Fruit fly (Drosophila melanogaster) whole organism, prepupa: Measurements from ENCODE around the gene Gnmt.

Experiments
- CG10631 ChIP-seq: fragments of 200-800 bp; sonication (Bioruptor generic); optimal IDR thresholded peaks from 2 replicates; lab custom pipeline; 2016; ENCODE audit warnings: missing biosample characterization, missing genetic modification characterization
- CG11294 ChIP-seq: fragments of 200-800 bp; sonication (Bioruptor generic); IDR thresholded peaks from 2 replicates; pipeline ENCODE4 v1.3.6; 2022; ENCODE audit warnings: missing biosample characterization, missing genetic modification characterization
- CG11762 ChIP-seq: fragments of 200-800 bp; sonication (Bioruptor generic); optimal IDR thresholded peaks from 3 replicates; lab custom pipeline; 2016; ENCODE audit warnings: missing biosample characterization, missing genetic modification characterization; ENCODE audit not compliant: insufficient read depth
- CG15336 ChIP-seq: fragments of 200-800 bp; sonication (Bioruptor generic); IDR thresholded peaks from 2 replicates; pipeline ENCODE4 v1.3.6; 2022; ENCODE audit warnings: missing biosample characterization, missing genetic modification characterization
- CG3032 ChIP-seq: fragments of 200-800 bp; optimal IDR thresholded peaks from 2 replicates; lab custom pipeline; 2019; ENCODE audit warnings: missing biosample characterization, mild to moderate bottlenecking, missing genetic modification characterization, moderate library complexity
- CG31627 ChIP-seq: fragments of 200-800 bp; sonication (Bioruptor generic); optimal IDR thresholded peaks from 3 replicates; lab custom pipeline; 2016; ENCODE audit warnings: missing biosample characterization, missing genetic modification characterization
- CG32006 ChIP-seq: fragments of 200-800 bp; sonication (Bioruptor generic); optimal IDR thresholded peaks from 3 replicates; lab custom pipeline; 2017; ENCODE audit warnings: missing biosample characterization, mild to moderate bottlenecking, missing genetic modification characterization
- CG3919 ChIP-seq: fragments of 200-800 bp; sonication (Bioruptor generic); optimal IDR thresholded peaks from 3 replicates; lab custom pipeline; 2016; ENCODE audit warnings: missing biosample characterization, missing genetic modification characterization
- CG4318 ChIP-seq: fragments of 200-800 bp; sonication (Bioruptor generic); optimal IDR thresholded peaks from 3 replicates; lab custom pipeline; 2017; ENCODE audit warnings: missing biosample characterization, mild to moderate bottlenecking, missing genetic modification characterization
- CG6276 ChIP-seq: fragments of 200-800 bp; sonication (Bioruptor generic); optimal IDR thresholded peaks from 2 replicates; lab custom pipeline; 2017; ENCODE audit warnings: missing biosample characterization, mild to moderate bottlenecking, missing genetic modification characterization
- CG7368 ChIP-seq: fragments of 200-800 bp; sonication (Bioruptor generic); optimal IDR thresholded peaks from 3 replicates; lab custom pipeline; 2016; ENCODE audit warnings: missing biosample characterization, missing genetic modification characterization
- CG8119 ChIP-seq: fragments of 200-800 bp; sonication (Bioruptor generic); IDR thresholded peaks from 3 replicates; pipeline ENCODE4 v1.3.6; 2022; ENCODE audit warnings: missing biosample characterization, missing genetic modification characterization
- CG8319 ChIP-seq: fragments of 200-800 bp; sonication (Bioruptor generic); optimal IDR thresholded peaks from 3 replicates; lab custom pipeline; 2016; ENCODE audit warnings: missing biosample characterization, missing genetic modification characterization
- Eip75B ChIP-seq: fragments of 200-800 bp; sonication (Bioruptor generic); optimal IDR thresholded peaks from 3 replicates; lab custom pipeline; 2016; ENCODE audit warnings: missing biosample characterization, missing genetic modification characterization
- Eip78C ChIP-seq: fragments of 200-800 bp; sonication (Bioruptor generic); peaks from one replicate; lab custom pipeline; 2016; ENCODE audit warnings: missing biosample characterization, missing genetic modification characterization
- Eip93F ChIP-seq: fragments of 200-800 bp; sonication (Bioruptor generic); optimal IDR thresholded peaks from 2 replicates; lab custom pipeline; 2016; ENCODE audit warnings: missing biosample characterization, mild to moderate bottlenecking, missing genetic modification characterization
- Ets21C ChIP-seq: fragments of 200-800 bp; sonication (Bioruptor generic); optimal IDR thresholded peaks from 3 replicates; lab custom pipeline; 2016; ENCODE audit warnings: missing biosample characterization, missing genetic modification characterization
- Ets96B ChIP-seq: fragments of 200-800 bp; optimal IDR thresholded peaks from 2 replicates; lab custom pipeline; 2019; ENCODE audit warnings: missing biosample characterization, mild to moderate bottlenecking, missing genetic modification characterization, moderate library complexity
- Gug ChIP-seq: fragments of 200-800 bp; sonication (Bioruptor generic); IDR thresholded peaks from 2 replicates; pipeline ENCODE4 v1.3.6; 2022; ENCODE audit warnings: missing biosample characterization, missing genetic modification characterization
- Hr38 ChIP-seq: sonication (Bioruptor generic); optimal IDR thresholded peaks from 2 replicates; lab custom pipeline; 2016; ENCODE audit warnings: missing biosample characterization, missing genetic modification characterization
- Hr4 ChIP-seq: fragments of 200-800 bp; sonication (Bioruptor generic); optimal IDR thresholded peaks from 3 replicates; lab custom pipeline; 2016; ENCODE audit warnings: missing biosample characterization, missing genetic modification characterization
- Lpt ChIP-seq: fragments of 200-800 bp; sonication (Bioruptor generic); optimal IDR thresholded peaks from 3 replicates; lab custom pipeline; 2016; ENCODE audit warnings: missing biosample characterization, missing genetic modification characterization
- Smox ChIP-seq: fragments of 200-800 bp; sonication (Bioruptor generic); optimal IDR thresholded peaks from 3 replicates; lab custom pipeline; 2016; ENCODE audit warnings: missing biosample characterization, missing genetic modification characterization
- Sox102F ChIP-seq: fragments of 200-800 bp; sonication (Bioruptor generic); optimal IDR thresholded peaks from 2 replicates; lab custom pipeline; 2016; ENCODE audit warnings: missing biosample characterization, mild to moderate bottlenecking, missing genetic modification characterization
- Sox14 ChIP-seq: fragments of 200-800 bp; sonication (Bioruptor generic); optimal IDR thresholded peaks from 3 replicates; lab custom pipeline; 2016; ENCODE audit warnings: missing biosample characterization, missing genetic modification characterization
- acj6 ChIP-seq: fragments of 200-800 bp; sonication (Bioruptor generic); optimal IDR thresholded peaks from 3 replicates; lab custom pipeline; 2016; ENCODE audit warnings: missing biosample characterization, missing genetic modification characterization
- cyc ChIP-seq: fragments of 200-800 bp; sonication (Bioruptor generic); optimal IDR thresholded peaks from 3 replicates; lab custom pipeline; 2016; ENCODE audit warnings: missing biosample characterization, missing genetic modification characterization
- dac ChIP-seq: fragments of 200-800 bp; sonication (Bioruptor generic); optimal IDR thresholded peaks from 2 replicates; lab custom pipeline; 2017; ENCODE audit warnings: missing biosample characterization, mild to moderate bottlenecking, missing genetic modification characterization
- eg ChIP-seq: fragments of 200-800 bp; sonication (Bioruptor generic); IDR thresholded peaks from 3 replicates; pipeline ENCODE4 v1.3.6; 2022; ENCODE audit warnings: missing biosample characterization, missing genetic modification characterization
- esn ChIP-seq: fragments of 200-800 bp; sonication (Bioruptor generic); optimal IDR thresholded peaks from 2 replicates; lab custom pipeline; 2016; ENCODE audit warnings: missing biosample characterization, mild to moderate bottlenecking, missing genetic modification characterization, moderate library complexity
- fd59A ChIP-seq: fragments of 200-800 bp; sonication (Bioruptor generic); optimal IDR thresholded peaks from 2 replicates; lab custom pipeline; 2017; ENCODE audit warnings: missing biosample characterization, mild to moderate bottlenecking, missing genetic modification characterization, missing genetic modification reagents
- fd85E ChIP-seq: fragments of 200-800 bp; sonication (Bioruptor generic); optimal IDR thresholded peaks from 3 replicates; lab custom pipeline; 2016; ENCODE audit warnings: missing biosample characterization, missing genetic modification characterization
- fkh ChIP-seq: fragments of 200-800 bp; sonication (Bioruptor generic); optimal IDR thresholded peaks from 3 replicates; lab custom pipeline; 2017; ENCODE audit warnings: missing biosample characterization, mild to moderate bottlenecking, missing genetic modification characterization, moderate library complexity
- pdm3 ChIP-seq: fragments of 200-800 bp; sonication (Bioruptor generic); optimal IDR thresholded peaks from 3 replicates; lab custom pipeline; 2016; ENCODE audit warnings: missing biosample characterization, missing genetic modification characterization
- salr ChIP-seq, 2 experiments: fragments of 200-800 bp; sonication (Bioruptor generic); optimal IDR thresholded peaks; 3 replicates each; lab custom pipeline; 2016 to 2018; ENCODE audit warnings: missing biosample characterization in 2 of 2, missing genetic modification characterization in 2 of 2, mild to moderate bottlenecking in 1 of 2
- spab ChIP-seq: fragments of 200-800 bp; sonication (Bioruptor generic); optimal IDR thresholded peaks from 2 replicates; lab custom pipeline; 2017; ENCODE audit warnings: missing biosample characterization, mild to moderate bottlenecking, missing genetic modification characterization, missing genetic modification reagents
- svp ChIP-seq: fragments of 200-800 bp; sonication (Bioruptor generic); peaks from one replicate; lab custom pipeline; 2016; ENCODE audit warnings: missing biosample characterization, missing genetic modification characterization
- topi ChIP-seq: fragments of 200-800 bp; sonication (Bioruptor generic); optimal IDR thresholded peaks from 3 replicates; lab custom pipeline; 2016; ENCODE audit warnings: missing biosample characterization, missing genetic modification characterization
- vri ChIP-seq: fragments of 200-800 bp; sonication (Bioruptor generic); optimal IDR thresholded peaks from 3 replicates; lab custom pipeline; 2016; ENCODE audit warnings: missing biosample characterization, mild to moderate bottlenecking, missing genetic modification characterization

The Gnmt gene

DNA sequence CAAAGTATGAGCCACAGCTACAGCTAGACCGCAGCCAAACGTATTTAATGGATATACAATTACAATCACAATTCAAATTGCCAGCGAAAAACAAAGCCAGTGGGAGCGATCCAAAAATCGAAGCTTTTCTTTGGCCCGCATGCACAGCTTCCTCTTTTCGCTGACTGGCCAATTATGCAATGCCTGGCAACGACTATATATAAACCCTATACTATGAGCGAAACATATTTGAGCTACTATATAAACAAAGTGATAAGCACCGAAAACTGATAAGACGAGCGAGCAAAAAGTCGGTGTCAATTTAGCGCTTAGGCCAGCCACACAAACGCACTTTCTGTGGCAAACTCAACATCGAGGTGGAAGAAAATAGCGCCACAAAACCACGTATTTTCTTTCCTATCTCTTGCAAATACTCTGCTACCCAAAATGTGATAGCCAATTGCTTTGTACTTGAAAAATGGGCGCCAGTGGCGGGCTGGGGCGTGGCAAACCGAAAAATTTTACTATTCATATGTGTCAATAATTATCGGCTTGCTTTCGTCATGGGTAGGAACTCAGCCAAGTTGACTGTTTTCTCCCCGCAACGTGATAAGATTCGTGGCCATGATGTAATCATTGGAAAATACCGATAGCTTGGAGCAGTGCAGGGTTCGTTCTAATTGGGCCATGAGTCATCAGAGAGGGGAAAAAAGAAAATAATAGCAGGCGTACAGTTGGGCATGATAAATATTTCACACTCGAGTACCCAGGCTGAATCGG, 25.4 kb downstream of the Gnmt start (continued):
- TF ChIP-seq Eip75B (GFP tag; lab: Kevin White, UChicago) (no peak), CG11762 (GFP tag; lab: Kevin White, UChicago) (no peak), Hr4 (GFP tag; lab: Kevin White, UChicago) (no peak), CG6276 (GFP tag; lab: Kevin White, UChicago) (no peak), acj6 (GFP tag; lab: Kevin White, UChicago) (no peak), cyc (no peak), eg (GFP tag; lab: Robert Waterston, UW) (no peak), dac (GFP tag; lab: Kevin White, UChicago) (no peak), spab (GFP tag; lab: Kevin White, UChicago) (no peak), Smox (no peak), esn (no peak), Eip78C (GFP tag; lab: Kevin White, UChicago) (peak; percentile 26), CG15336 (GFP tag; lab: Robert Waterston, UW) (no peak), CG8319 (GFP tag; lab: Kevin White, UChicago) (no peak), CG3919 (GFP tag; lab: Kevin White, UChicago) (no peak), fd85E (GFP tag; lab: Kevin White, UChicago) (no peak), fd59A (GFP tag; lab: Kevin White, UChicago) (no peak), Hr38 (GFP tag; lab: Kevin White, UChicago) (no peak), CG11294 (GFP tag; lab: Robert Waterston, UW) (no peak)

DNA sequence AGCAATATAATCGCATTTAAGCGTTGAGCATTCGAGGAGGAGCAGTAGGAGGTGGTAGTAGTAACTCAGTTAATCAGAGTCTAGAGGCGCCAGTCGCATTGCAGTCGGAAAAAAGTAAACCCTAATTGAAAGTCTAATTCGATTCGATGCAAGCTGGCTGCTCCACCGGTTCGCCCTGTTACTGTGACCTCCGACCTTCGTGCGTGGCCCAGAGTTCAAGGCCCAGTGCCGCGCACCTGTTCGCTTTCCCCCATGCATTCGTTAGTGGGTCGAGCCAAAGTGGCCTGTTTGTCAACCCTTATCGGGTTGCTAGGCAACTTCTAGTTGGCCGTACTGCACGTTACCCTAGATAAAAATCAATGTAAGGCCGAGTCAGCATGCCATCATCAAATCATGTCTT, 26.0 kb downstream of the Gnmt start:
- TF ChIP-seq CG10631 (GFP tag; lab: Kevin White, UChicago) (no peak), Eip93F (GFP tag; lab: Kevin White, UChicago) (no peak), CG3032 (tag; lab: Kevin White, UChicago) (no peak), svp (GFP tag; lab: Kevin White, UChicago) (peak; percentile 15), CG4318 (GFP tag; lab: Kevin White, UChicago) (no peak), Hr4 (GFP tag; lab: Kevin White, UChicago) (no peak), Hr38 (GFP tag; lab: Kevin White, UChicago) (no peak), salr (GFP tag; optimal IDR thresholded peaks at IDR 0.05; lab: Kevin White, UChicago) (no peak)

DNA sequence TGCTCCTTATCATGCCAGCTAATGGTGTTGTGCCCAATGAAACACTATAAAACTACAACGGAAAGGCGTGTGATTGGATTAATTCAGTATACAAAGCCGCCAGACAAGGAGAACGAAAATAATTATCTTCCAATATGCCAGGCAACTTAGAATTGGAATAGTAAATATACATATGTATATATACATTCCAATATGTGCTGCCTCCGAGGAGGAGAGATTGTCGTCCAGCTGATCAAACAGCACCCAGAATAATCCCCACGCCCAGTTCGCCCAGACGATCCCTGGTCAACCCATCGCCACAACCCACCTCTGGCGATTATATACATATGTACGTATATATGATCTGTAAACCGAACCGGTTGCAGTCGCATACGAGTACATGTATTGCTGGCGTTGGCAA, 26.8 kb downstream of the Gnmt start:
- TF ChIP-seq acj6 (GFP tag; lab: Kevin White, UChicago) (no peak), fkh (peak; percentile 58), pdm3 (no peak), CG31627 (no peak), spab (GFP tag; lab: Kevin White, UChicago) (no peak), Sox102F (GFP tag; lab: Kevin White, UChicago) (no peak), vri (no peak)

DNA sequence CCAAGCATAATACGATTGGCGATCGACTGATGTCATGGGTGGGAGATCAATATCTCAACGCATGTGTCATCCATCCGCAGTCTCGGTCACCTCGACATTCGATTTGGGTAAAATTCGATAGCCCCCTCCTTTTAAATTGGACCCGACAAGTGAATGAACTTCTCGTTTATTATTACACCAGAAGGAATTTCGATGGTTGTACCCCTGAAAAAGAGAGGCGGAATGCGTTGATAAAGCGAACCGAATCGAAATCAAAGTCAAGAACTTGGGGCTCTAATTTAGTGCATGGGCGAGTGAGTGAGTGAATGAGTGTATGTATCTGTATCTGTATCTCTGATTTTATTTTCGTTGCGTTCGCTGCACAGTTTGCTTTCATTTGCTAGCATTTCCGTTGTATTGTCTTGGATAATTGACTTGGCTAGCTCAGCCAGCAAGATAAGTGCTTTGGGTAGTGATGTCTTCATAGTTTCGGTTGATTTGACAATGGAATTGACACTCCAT, 27.6 kb downstream of the Gnmt start:
- peak; percentile 63 for TF ChIP-seq vri
- no peak for TF ChIP-seq topi (GFP tag; lab: Kevin White, UChicago)

DNA sequence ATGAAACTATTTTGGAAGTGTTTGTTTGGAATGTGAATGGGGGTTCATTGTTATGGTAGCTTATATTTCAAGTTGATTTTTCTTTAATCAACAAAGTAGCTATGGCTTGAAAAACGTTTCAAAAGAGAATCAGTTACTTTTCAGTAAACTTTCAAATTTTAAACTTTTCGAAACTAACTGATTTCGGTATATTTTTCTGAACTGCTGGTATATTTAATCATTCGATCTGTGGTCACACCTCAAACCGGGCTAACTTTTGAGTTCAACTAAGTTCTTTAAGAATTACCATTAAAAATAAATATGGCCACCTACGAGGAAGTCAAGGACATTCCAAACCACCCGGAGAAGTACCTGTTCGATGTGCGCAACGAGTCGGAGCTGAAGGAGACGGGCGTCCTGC, 30.5 kb downstream of the Gnmt start, which contains the start of gene CG12279:
CG12279 (plus strand) TSS at position 234 of the 400 bp plus-strand sequence.
- TF ChIP-seq Eip75B (GFP tag; lab: Kevin White, UChicago) (no peak), CG6276 (GFP tag; lab: Kevin White, UChicago) (no peak), Ets21C (no peak), Ets96B (no peak), Eip78C (GFP tag; lab: Kevin White, UChicago) (no peak), CG8119 (GFP tag; lab: Robert Waterston, UW) (no peak), CG31627 (no peak), esn (no peak), Sox14 (GFP tag; lab: Kevin White, UChicago) (no peak), CG10631 (GFP tag; lab: Kevin White, UChicago) (no peak), Gug (GFP tag; lab: Robert Waterston, UW) (no peak), CG7368 (no peak), eg (GFP tag; lab: Robert Waterston, UW) (no peak), CG32006 (no peak), salr (GFP tag; optimal IDR thresholded peaks at IDR 0.05; lab: Kevin White, UChicago) (no peak), CG11762 (GFP tag; lab: Kevin White, UChicago) (no peak), fd59A (GFP tag; lab: Kevin White, UChicago) (no peak), Lpt (GFP tag; lab: Kevin White, UChicago) (no peak), cyc (no peak)
